Comparison of ENCODE assay signal across 2 fruit fly cellular contexts in the genomic region with DNA sequence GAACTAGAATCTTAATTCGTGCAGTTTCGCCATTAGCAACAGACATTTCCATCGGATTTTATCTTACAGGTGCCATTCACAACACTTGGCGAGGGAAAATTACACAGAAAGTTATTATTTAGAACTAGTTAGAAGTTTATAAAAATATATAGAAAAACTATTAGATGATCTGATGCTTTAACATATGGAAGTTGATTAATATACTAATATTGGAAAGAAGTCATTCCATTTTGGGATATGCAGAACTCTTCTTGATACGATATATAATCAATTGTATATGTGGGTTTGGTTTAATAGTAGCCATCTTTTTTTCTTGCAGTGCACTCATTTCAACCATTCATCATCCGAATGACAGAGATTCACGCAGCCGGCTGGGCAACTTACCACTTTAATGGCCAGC.
A peak's percentile ranks its signal among the peaks of the same experiment; 100 is the strongest.
TF ChIP-seq lines count a peak whose summit lies in the region.

No protein-coding gene starts in this region.

TF ChIP-seq in whole organism, embryonic, 481 proteins besides CTCF, POLR2A, EP300 and RAD21 (continued from another document):
- TF ChIP-seq CG10979 (tag; optimal IDR thresholded peaks at IDR 0.05; lab: Kevin White, UChicago): peak; percentile 35
- TF ChIP-seq CG12391 (tag; optimal IDR thresholded peaks at IDR 0.05; lab: Kevin White, UChicago): peak; percentile 14
- TF ChIP-seq nmo (GFP tag; optimal IDR thresholded peaks at IDR 0.05; lab: Kevin White, UChicago): peak; percentile 13
- no peak for TF ChIP-seq CG9215 (GFP tag; IDR thresholded peaks at IDR 0.05; lab: Robert Waterston, UW)
- no peak for TF ChIP-seq CG13296 (GFP tag; optimal IDR thresholded peaks at IDR 0.05; lab: Kevin White, UChicago)
- no peak for TF ChIP-seq CG33213 (GFP tag; optimal IDR thresholded peaks at IDR 0.05; lab: Kevin White, UChicago)
- no peak for TF ChIP-seq amos (GFP tag; IDR thresholded peaks at IDR 0.05; lab: Robert Waterston, UW; ENCODE audit: partially characterized antibody)
- peak; percentile 8 for TF ChIP-seq Med (GFP tag; lab: Kevin White, UChicago)
- TF ChIP-seq CHES-1-like (GFP tag; optimal IDR thresholded peaks at IDR 0.05; lab: Kevin White, UChicago): no peak
- TF ChIP-seq CG3726 (GFP tag; IDR thresholded peaks at IDR 0.05; lab: Robert Waterston, UW): no peak
- no peak for TF ChIP-seq bowl (GFP tag; IDR thresholded peaks at IDR 0.05; lab: Robert Waterston, UW)
- peak; percentile 44 for TF ChIP-seq zf30C (GFP tag; optimal IDR thresholded peaks at IDR 0.05; lab: Kevin White, UChicago)
- no peak for TF ChIP-seq otp (GFP tag; IDR thresholded peaks at IDR 0.05; lab: Robert Waterston, UW)
- TF ChIP-seq CG9797 (GFP tag; optimal IDR thresholded peaks at IDR 0.05; lab: Kevin White, UChicago): no peak

TF ChIP-seq in whole organism, prepupa, 60 proteins besides CTCF, POLR2A, EP300 and RAD21 (continued from another document):
- TF ChIP-seq cyc (GFP tag; optimal IDR thresholded peaks at IDR 0.05; lab: Kevin White, UChicago): no peak
- TF ChIP-seq Ets21C (GFP tag; optimal IDR thresholded peaks at IDR 0.05; lab: Kevin White, UChicago): no peak
- TF ChIP-seq eg (GFP tag; IDR thresholded peaks at IDR 0.05; lab: Robert Waterston, UW): no peak
- no peak for TF ChIP-seq CG6792 (GFP tag; optimal IDR thresholded peaks at IDR 0.05; lab: Kevin White, UChicago)
- no peak for TF ChIP-seq pdm3 (GFP tag; optimal IDR thresholded peaks at IDR 0.05; lab: Kevin White, UChicago)
- no peak for TF ChIP-seq svp (GFP tag; lab: Kevin White, UChicago)
- TF ChIP-seq esn (GFP tag; optimal IDR thresholded peaks at IDR 0.05; lab: Kevin White, UChicago): no peak
- TF ChIP-seq Gug (GFP tag; IDR thresholded peaks at IDR 0.05; lab: Robert Waterston, UW): no peak
